Worm (Caenorhabditis elegans) whole organism, early embryonic: ENCODE results near the gene C04G2.10.

Source experiments
- B0310.2 ChIP-seq: sonication (generic microtip); optimal IDR thresholded peaks from 2 replicates; lab custom pipeline; 2016; ENCODE audit warnings: mild to moderate bottlenecking, missing genetic modification characterization, missing compliant biosample characterization
- F13C5.2 ChIP-seq: sonication (generic microtip); optimal IDR thresholded peaks from 2 replicates; lab custom pipeline; 2017; ENCODE audit warnings: mild to moderate bottlenecking, missing genetic modification characterization, inconsistent platforms, missing compliant biosample characterization
- aly-1 ChIP-seq: sonication (generic microtip); optimal IDR thresholded peaks from 2 replicates; lab custom pipeline; 2016; ENCODE audit warnings: missing genetic modification characterization, missing compliant biosample characterization
- ama-1 ChIP-seq: fragments of 150-350 bp; optimal IDR thresholded peaks from 2 replicates; lab custom pipeline; 2014
- ceh-13 ChIP-seq: fragments of 200-800 bp; sonication (Bioruptor generic); optimal IDR thresholded peaks from 2 replicates; lab custom pipeline; 2018; ENCODE audit warnings: mild to moderate bottlenecking, missing genetic modification characterization, missing compliant biosample characterization
- ceh-36 ChIP-seq: sonication (generic microtip); optimal IDR thresholded peaks from 2 replicates; lab custom pipeline; 2016; ENCODE audit warnings: missing genetic modification characterization, inconsistent platforms, missing compliant biosample characterization
- ets-7 ChIP-seq: sonication (generic microtip); optimal IDR thresholded peaks from 2 replicates; lab custom pipeline; 2016; ENCODE audit warnings: missing genotype, missing genetic modification characterization, missing compliant biosample characterization
- flt-1 ChIP-seq: fragments of 200-800 bp; sonication (Bioruptor generic); IDR thresholded peaks from 2 replicates; pipeline ENCODE4 v1.3.6; 2022; ENCODE audit warnings: missing genetic modification characterization, missing compliant biosample characterization
- hmbx-1 ChIP-seq: sonication (generic microtip); optimal IDR thresholded peaks from 2 replicates; lab custom pipeline; 2016; ENCODE audit warnings: mild to moderate bottlenecking, missing genetic modification characterization, missing compliant biosample characterization
- hmg-4 ChIP-seq: fragments of 200-800 bp; sonication (Bioruptor generic); optimal IDR thresholded peaks from 2 replicates; lab custom pipeline; 2018; ENCODE audit warnings: mild to moderate bottlenecking, missing genetic modification characterization, missing compliant biosample characterization
- hnd-1 ChIP-seq: sonication (generic microtip); optimal IDR thresholded peaks from 2 replicates; lab custom pipeline; 2016; ENCODE audit warnings: missing genetic modification characterization, missing compliant biosample characterization
- pes-1 ChIP-seq: fragments of 200-800 bp; sonication (Bioruptor generic); IDR thresholded peaks from 2 replicates; pipeline ENCODE4 v1.3.6; 2022; ENCODE audit warnings: missing genetic modification reagents, missing genetic modification characterization, missing compliant biosample characterization
- scrt-1 ChIP-seq: fragments of 200-800 bp; sonication (Bioruptor generic); IDR thresholded peaks from 2 replicates; pipeline ENCODE4 v1.3.6; 2022; ENCODE audit warnings: missing genetic modification characterization, missing compliant biosample characterization
- sea-1 ChIP-seq: fragments of 200-800 bp; sonication (Bioruptor generic); conservative IDR thresholded peaks from 2 replicates; pipeline ENCODE4 v1.3.6; 2022; ENCODE audit warnings: missing genetic modification characterization, missing compliant biosample characterization
- tbx-11 ChIP-seq: fragments of 200-800 bp; sonication (Bioruptor generic); IDR thresholded peaks from 2 replicates; pipeline ENCODE4 v1.3.6; 2022; ENCODE audit warnings: missing genetic modification characterization, missing compliant biosample characterization
- tbx-37 ChIP-seq: fragments of 200-800 bp; sonication (Bioruptor generic); conservative IDR thresholded peaks from 2 replicates; pipeline ENCODE4 v1.3.6; 2022; ENCODE audit warnings: missing genetic modification reagents, missing genetic modification characterization, missing compliant biosample characterization
- tra-4 ChIP-seq: sonication (generic microtip); optimal IDR thresholded peaks from 2 replicates; lab custom pipeline; 2017; ENCODE audit warnings: missing genetic modification characterization, missing compliant biosample characterization

The C04G2.10 gene

ce11 chrIV:10129957-10130356 lies 14.7 kb downstream of the C04G2.10 start, which contains the start of gene glt-3:
Gene glt-3 (plus strand): TSS chrIV:10130257.
- TF ChIP-seq F13C5.2 (tag; lab: Kevin White, UChicago), result no peak
- TF ChIP-seq flt-1, result no peak
- TF ChIP-seq ceh-36 (tag; lab: Kevin White, UChicago), result no peak
- no peak for TF ChIP-seq aly-1 (tag; lab: Kevin White, UChicago)
- no peak for TF ChIP-seq ama-1
- no peak for TF ChIP-seq ets-7 (tag; lab: Kevin White, UChicago)
- TF ChIP-seq tbx-11, result no peak
- TF ChIP-seq ceh-13 (GFP tag; lab: Kevin White, UChicago), result no peak
- TF ChIP-seq scrt-1 (GFP tag; lab: Robert Waterston, UW), result no peak
- no peak for TF ChIP-seq sea-1 (GFP tag; lab: Robert Waterston, UW)
- no peak for TF ChIP-seq hmbx-1 (tag; lab: Kevin White, UChicago)
- no peak for TF ChIP-seq tbx-37
- TF ChIP-seq B0310.2 (tag; lab: Kevin White, UChicago), result no peak
- no peak for TF ChIP-seq pes-1
- no peak for TF ChIP-seq hmg-4 (GFP tag; lab: Kevin White, UChicago)
- no peak for TF ChIP-seq tra-4 (tag; lab: Kevin White, UChicago)
- TF ChIP-seq hnd-1 (tag; lab: Kevin White, UChicago), result no peak

DNA sequence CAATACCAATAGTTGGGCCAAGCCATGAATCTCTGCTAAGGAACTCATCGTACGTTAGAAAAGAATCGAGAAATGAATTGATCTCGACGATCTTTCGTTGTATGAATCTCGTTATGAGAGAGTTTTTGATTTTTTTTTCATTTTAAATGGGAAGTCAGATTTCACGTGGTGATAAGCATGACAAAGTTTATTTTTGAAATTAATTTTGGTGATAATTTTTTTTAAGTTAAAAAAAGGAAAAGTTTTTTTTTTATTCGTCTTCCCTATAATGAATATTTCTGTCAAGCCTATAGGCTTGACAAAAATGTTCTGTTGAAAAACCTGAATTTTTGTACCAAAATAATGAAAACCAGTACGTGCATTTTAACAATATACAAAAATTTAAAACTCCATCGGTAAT lies 20.6 kb downstream of the C04G2.10 start, which contains the start of gene K08F4.5:
Gene K08F4.5 (minus strand): TSS at position 101 of the 400 bp plus-strand sequence.
- TF ChIP-seq hmbx-1 (tag; lab: Kevin White, UChicago) (no peak), tbx-11 (no peak), ceh-13 (GFP tag; lab: Kevin White, UChicago) (no peak), ets-7 (tag; lab: Kevin White, UChicago) (no peak), hmg-4 (GFP tag; lab: Kevin White, UChicago) (no peak), hnd-1 (tag; lab: Kevin White, UChicago) (no peak), F13C5.2 (tag; lab: Kevin White, UChicago) (no peak), flt-1 (no peak), pes-1 (no peak), sea-1 (GFP tag; lab: Robert Waterston, UW) (no peak), ceh-36 (tag; lab: Kevin White, UChicago) (no peak), scrt-1 (GFP tag; lab: Robert Waterston, UW) (no peak), aly-1 (tag; lab: Kevin White, UChicago) (no peak), tbx-37 (no peak), tra-4 (tag; lab: Kevin White, UChicago) (no peak), ama-1 (no peak), B0310.2 (tag; lab: Kevin White, UChicago) (no peak)

- no peak for TF ChIP-seq ama-1
- no peak for TF ChIP-seq hmbx-1 (tag; lab: Kevin White, UChicago)
- no peak for TF ChIP-seq hnd-1 (tag; lab: Kevin White, UChicago)
- TF ChIP-seq tbx-37, result no peak
- TF ChIP-seq F13C5.2 (tag; lab: Kevin White, UChicago), result no peak
- no peak for TF ChIP-seq sea-1 (GFP tag; lab: Robert Waterston, UW)
- TF ChIP-seq ets-7 (tag; lab: Kevin White, UChicago), result no peak
- TF ChIP-seq ceh-36 (tag; lab: Kevin White, UChicago), result no peak
- TF ChIP-seq hmg-4 (GFP tag; lab: Kevin White, UChicago), result no peak
These were observed 22.6 kb downstream of the C04G2.10 start, which contains the start of gene K08F4.12 for ce11 chrIV:10137804-10138203. Gene K08F4.12 (plus strand): TSS chrIV:10138104.

DNA sequence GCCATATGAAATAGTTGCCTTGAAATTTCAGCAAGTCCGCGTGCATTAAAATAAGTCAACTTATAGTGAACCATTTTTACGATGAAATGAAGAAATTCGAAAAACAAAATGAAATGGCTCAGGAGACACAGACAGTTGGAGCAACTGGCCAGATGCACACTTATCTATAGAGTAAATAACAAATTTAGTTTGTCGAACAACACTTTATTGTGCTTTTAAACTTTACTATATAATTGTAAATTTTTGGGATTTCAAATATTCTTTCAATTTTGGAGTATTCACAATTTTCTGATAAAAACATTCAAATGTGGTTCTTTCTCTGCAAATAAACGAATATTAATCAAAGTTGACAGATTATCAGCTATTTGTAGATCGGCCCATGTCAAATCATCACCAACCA lies 24.9 kb downstream of the C04G2.10 start, which contains the start of gene gst-3:
Gene gst-3 (minus strand): TSS at position 101 of the 400 bp plus-strand sequence.
- TF ChIP-seq hnd-1 (tag; lab: Kevin White, UChicago) (no peak), tbx-11 (no peak), hmg-4 (GFP tag; lab: Kevin White, UChicago) (no peak), ama-1 (no peak), flt-1 (no peak), ceh-36 (tag; lab: Kevin White, UChicago) (no peak), aly-1 (tag; lab: Kevin White, UChicago) (no peak), ceh-13 (GFP tag; lab: Kevin White, UChicago) (no peak), tbx-37 (no peak), B0310.2 (tag; lab: Kevin White, UChicago) (no peak), F13C5.2 (tag; lab: Kevin White, UChicago) (no peak), scrt-1 (GFP tag; lab: Robert Waterston, UW) (no peak), tra-4 (tag; lab: Kevin White, UChicago) (no peak)

DNA sequence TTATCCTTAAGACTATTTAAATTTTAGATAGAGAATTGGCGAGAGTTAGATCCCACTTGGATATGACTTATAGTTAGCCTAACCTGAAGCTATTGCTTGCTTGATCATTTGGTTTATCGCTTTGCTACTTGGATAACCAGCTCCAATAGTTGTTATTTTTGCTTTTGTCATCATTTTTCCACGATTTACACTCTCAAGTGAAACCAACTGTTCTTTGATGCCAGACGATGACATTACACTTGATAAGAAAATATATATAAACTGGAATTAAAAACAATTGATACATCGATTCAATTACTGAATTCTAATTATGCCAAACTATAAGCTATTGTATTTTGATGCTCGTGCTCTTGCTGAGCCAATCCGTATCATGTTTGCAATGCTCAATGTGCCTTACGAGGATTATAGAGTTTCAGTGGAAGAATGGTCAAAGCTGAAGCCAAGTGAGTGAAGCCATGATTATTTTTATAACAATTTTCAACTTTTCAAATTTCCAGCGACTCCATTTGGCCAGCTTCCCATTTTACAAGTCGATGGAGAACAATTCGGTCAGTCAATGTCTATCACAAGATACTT lies 26.8 kb downstream of the C04G2.10 start, which contains the start of the genes gst-2, gst-4 and dhs-12:
Gene gst-2 (minus strand): TSS at position 132 of the 576 bp plus-strand sequence.
Gene gst-4 (plus strand): TSS at position 296 of the 576 bp plus-strand sequence.
Gene dhs-12 (plus strand): TSS at position 526 of the 576 bp plus-strand sequence.
- no peak for TF ChIP-seq hnd-1 (tag; lab: Kevin White, UChicago)
- no peak for TF ChIP-seq tbx-37
- TF ChIP-seq hmbx-1 (tag; lab: Kevin White, UChicago), result no peak

DNA sequence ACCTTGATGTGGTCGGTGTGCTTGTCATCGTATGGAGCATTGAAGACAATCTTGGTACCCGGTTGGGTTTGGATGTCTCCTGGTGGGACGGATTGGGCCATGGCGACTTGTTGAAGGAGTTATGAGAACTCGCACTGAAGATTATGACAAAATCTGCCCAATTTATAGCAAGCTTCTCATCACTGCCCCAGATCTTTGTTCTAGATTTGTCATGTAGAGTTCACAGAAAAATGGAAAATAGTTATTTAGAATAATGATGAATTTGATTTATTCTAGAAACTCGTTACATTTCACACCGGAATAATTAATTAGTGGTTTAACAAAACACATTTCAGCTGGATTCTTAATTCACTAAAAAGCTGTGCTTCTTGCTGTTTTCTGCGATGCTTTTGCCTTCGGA lies 28.4 kb downstream of the C04G2.10 start, which contains the start of gene msp-38:
Gene msp-38 (minus strand): TSS at position 101 of the 400 bp plus-strand sequence.
- TF ChIP-seq F13C5.2 (tag; lab: Kevin White, UChicago) (no peak), hmbx-1 (tag; lab: Kevin White, UChicago) (no peak), tbx-37 (no peak), ama-1 (no peak), scrt-1 (GFP tag; lab: Robert Waterston, UW) (no peak), ceh-13 (GFP tag; lab: Kevin White, UChicago) (no peak)

- no peak for TF ChIP-seq sea-1 (GFP tag; lab: Robert Waterston, UW)
- TF ChIP-seq ets-7 (tag; lab: Kevin White, UChicago), result no peak
- no peak for TF ChIP-seq flt-1
- TF ChIP-seq scrt-1 (GFP tag; lab: Robert Waterston, UW), result no peak
- TF ChIP-seq ceh-36 (tag; lab: Kevin White, UChicago), result no peak
- TF ChIP-seq pes-1, result no peak
- TF ChIP-seq B0310.2 (tag; lab: Kevin White, UChicago), result no peak
- TF ChIP-seq hmbx-1 (tag; lab: Kevin White, UChicago), result no peak
- TF ChIP-seq ceh-13 (GFP tag; lab: Kevin White, UChicago), result no peak
- no peak for TF ChIP-seq hmg-4 (GFP tag; lab: Kevin White, UChicago)
- TF ChIP-seq ama-1, result no peak
- TF ChIP-seq F13C5.2 (tag; lab: Kevin White, UChicago), result no peak
- TF ChIP-seq aly-1 (tag; lab: Kevin White, UChicago), result no peak
- no peak for TF ChIP-seq hnd-1 (tag; lab: Kevin White, UChicago)
- no peak for TF ChIP-seq tbx-11
- no peak for TF ChIP-seq tbx-37
- no peak for TF ChIP-seq tra-4 (tag; lab: Kevin White, UChicago)
These were observed 29.2 kb downstream of the C04G2.10 start for ce11 chrIV:10144487-10144886.
